Fruit fly (Drosophila melanogaster) whole organism, embryonic: ENCODE measurements around the gene CG32448.

Experiments
- Atf6 ChIP-seq: fragments of 200-800 bp; sonication (Bioruptor generic); IDR thresholded peaks from 2 replicates; pipeline ENCODE4 v1.3.6; 2022; ENCODE audit warnings: missing biosample characterization, missing genetic modification characterization
- CG10366 ChIP-seq: fragments of 200-800 bp; sonication (Bioruptor generic); IDR thresholded peaks from 2 replicates; pipeline ENCODE4 v1.3.6; 2022; ENCODE audit warnings: missing biosample characterization, missing genetic modification characterization
- CG10654 ChIP-seq: fragments of 200-800 bp; sonication (Bioruptor generic); optimal IDR thresholded peaks from 2 replicates; lab custom pipeline; 2016; ENCODE audit warnings: missing biosample characterization, missing genetic modification characterization
- CG11560 ChIP-seq: fragments of 200-800 bp; sonication (Bioruptor generic); IDR thresholded peaks from 3 replicates; pipeline ENCODE4 v1.3.6; 2022; ENCODE audit warnings: missing biosample characterization, missing genetic modification characterization
- CG13287 ChIP-seq: fragments of 200-800 bp; sonication (Bioruptor generic); IDR thresholded peaks from 2 replicates; pipeline ENCODE4 v1.3.6; 2022; ENCODE audit warnings: missing biosample characterization, missing genetic modification characterization; ENCODE audit not compliant: partially characterized antibody
- CG13894 ChIP-seq: fragments of 200-800 bp; sonication (Bioruptor generic); optimal IDR thresholded peaks from 3 replicates; lab custom pipeline; 2018; ENCODE audit warnings: missing biosample characterization, mild to moderate bottlenecking, missing genetic modification characterization, moderate library complexity
- CG1529 ChIP-seq: fragments of 200-800 bp; sonication (Bioruptor generic); optimal IDR thresholded peaks from 3 replicates; lab custom pipeline; 2018; ENCODE audit warnings: missing biosample characterization, missing genetic modification characterization
- CG2678 ChIP-seq: fragments of 200-800 bp; sonication (Bioruptor generic); optimal IDR thresholded peaks from 3 replicates; lab custom pipeline; 2019; ENCODE audit warnings: missing biosample characterization, mild to moderate bottlenecking, missing genetic modification characterization, moderate library complexity
- CG34376 ChIP-seq: fragments of 200-800 bp; sonication (Bioruptor generic); optimal IDR thresholded peaks from 2 replicates; lab custom pipeline; 2018; ENCODE audit warnings: missing biosample characterization, mild to moderate bottlenecking, missing genetic modification characterization
- CG6175 ChIP-seq: fragments of 200-800 bp; sonication (Bioruptor generic); IDR thresholded peaks from 3 replicates; pipeline ENCODE4 v1.3.6; 2022; ENCODE audit warnings: missing biosample characterization, missing genetic modification characterization
- CG6813 ChIP-seq: fragments of 200-800 bp; sonication (Bioruptor generic); optimal IDR thresholded peaks from 2 replicates; lab custom pipeline; 2017; ENCODE audit warnings: missing biosample characterization, missing genetic modification characterization, mild to moderate bottlenecking, moderate library complexity, missing genetic modification reagents
- CG7556 ChIP-seq: fragments of 200-800 bp; sonication (Bioruptor generic); optimal IDR thresholded peaks from 2 replicates; lab custom pipeline; 2017; ENCODE audit warnings: missing biosample characterization, mild to moderate bottlenecking, missing genetic modification characterization
- CG8388 ChIP-seq: fragments of 200-800 bp; sonication (Bioruptor generic); optimal IDR thresholded peaks from 2 replicates; lab custom pipeline; 2019; ENCODE audit warnings: missing biosample characterization, mild to moderate bottlenecking, missing genetic modification characterization, moderate library complexity
- ERR ChIP-seq: fragments of 200-800 bp; sonication (Bioruptor generic); optimal IDR thresholded peaks from 2 replicates; lab custom pipeline; 2016; ENCODE audit warnings: missing biosample characterization, missing genetic modification characterization
- Ets97D ChIP-seq: fragments of 200-800 bp; sonication (Bioruptor generic); optimal IDR thresholded peaks from 3 replicates; lab custom pipeline; 2016; ENCODE audit warnings: missing biosample characterization, missing genetic modification characterization
- Gug ChIP-seq: fragments of 200-800 bp; sonication (Bioruptor generic); IDR thresholded peaks from 4 replicates; pipeline ENCODE4 v1.3.6; 2022; ENCODE audit warnings: missing biosample characterization, missing genetic modification characterization
- HHEX ChIP-seq: fragments of 200-800 bp; sonication (Bioruptor generic); optimal IDR thresholded peaks from 3 replicates; lab custom pipeline; 2017; ENCODE audit warnings: missing biosample characterization, mild to moderate bottlenecking, missing genetic modification characterization, missing genetic modification reagents
- HLHmδ ChIP-seq: fragments of 200-800 bp; sonication (Bioruptor generic); optimal IDR thresholded peaks from 2 replicates; lab custom pipeline; 2018; ENCODE audit warnings: missing biosample characterization, mild to moderate bottlenecking, missing genetic modification characterization, moderate library complexity
- HmgD ChIP-seq: fragments of 200-800 bp; sonication (Bioruptor generic); optimal IDR thresholded peaks from 3 replicates; lab custom pipeline; 2016; ENCODE audit warnings: missing biosample characterization, missing genetic modification characterization
- Lhr ChIP-seq: fragments of 200-800 bp; sonication (Bioruptor generic); optimal IDR thresholded peaks from 3 replicates; lab custom pipeline; 2017; ENCODE audit warnings: mild to moderate bottlenecking, missing biosample characterization, missing genetic modification reagents, missing genetic modification characterization
- Lpt ChIP-seq: fragments of >200 bp; optimal IDR thresholded peaks from 2 replicates; lab custom pipeline; 2018; ENCODE audit warnings: missing biosample characterization, missing genetic modification characterization
- MTF-1 ChIP-seq: fragments of 200-800 bp; sonication (Bioruptor generic); optimal IDR thresholded peaks from 2 replicates; lab custom pipeline; 2018; ENCODE audit warnings: missing biosample characterization, mild to moderate bottlenecking, missing genetic modification characterization, borderline replicate concordance
- Myb ChIP-seq: fragments of 200-800 bp; sonication (Bioruptor generic); optimal IDR thresholded peaks from 2 replicates; lab custom pipeline; 2016; ENCODE audit warnings: missing biosample characterization, missing genetic modification characterization
- Optix ChIP-seq: fragments of 200-800 bp; sonication (Bioruptor generic); IDR thresholded peaks from 3 replicates; pipeline ENCODE4 v1.3.6; 2022; ENCODE audit warnings: missing biosample characterization, missing genetic modification characterization
- Tbp ChIP-seq: fragments of >200 bp; optimal IDR thresholded peaks from 2 replicates; lab custom pipeline; 2018; ENCODE audit warnings: missing biosample characterization, missing genetic modification characterization
- Xbp1 ChIP-seq: fragments of 200-800 bp; sonication (Bioruptor generic); optimal IDR thresholded peaks from 3 replicates; lab custom pipeline; 2016; ENCODE audit warnings: missing biosample characterization, mild to moderate bottlenecking, missing genetic modification characterization
- YL-1 ChIP-seq: fragments of 200-800 bp; sonication (Bioruptor generic); optimal IDR thresholded peaks from 3 replicates; lab custom pipeline; 2017; ENCODE audit warnings: missing biosample characterization, mild to moderate bottlenecking, missing genetic modification characterization
- bab2 ChIP-seq: fragments of 200-800 bp; sonication (Bioruptor generic); optimal IDR thresholded peaks from 2 replicates; lab custom pipeline; 2016; ENCODE audit warnings: missing biosample characterization, missing genetic modification characterization
- bcd ChIP-seq: fragments of 200-800 bp; sonication (Bioruptor generic); optimal IDR thresholded peaks from 2 replicates; lab custom pipeline; 2017; ENCODE audit warnings: missing biosample characterization, mild to moderate bottlenecking, missing genetic modification characterization
- crol ChIP-seq: fragments of 200-800 bp; sonication (Bioruptor generic); IDR thresholded peaks from 2 replicates; pipeline ENCODE4 v1.3.6; 2022; ENCODE audit warnings: missing biosample characterization, missing genetic modification characterization
- fd3F ChIP-seq: fragments of 200-800 bp; sonication (Bioruptor generic); optimal IDR thresholded peaks from 2 replicates; lab custom pipeline; 2018; ENCODE audit warnings: missing biosample characterization, mild to moderate bottlenecking, missing genetic modification characterization, moderate library complexity
- gfzf ChIP-seq: fragments of 200-800 bp; sonication (Bioruptor generic); optimal IDR thresholded peaks from 2 replicates; lab custom pipeline; 2016; ENCODE audit warnings: missing biosample characterization, mild to moderate bottlenecking, missing genetic modification characterization, moderate library complexity
- gt ChIP-seq: fragments of 200-800 bp; sonication (Bioruptor generic); IDR thresholded peaks from 2 replicates; pipeline ENCODE4 v1.3.6; 2022; ENCODE audit warnings: missing biosample characterization, missing genetic modification characterization
- hbn ChIP-seq: fragments of 200-800 bp; sonication (Bioruptor generic); IDR thresholded peaks from 2 replicates; pipeline ENCODE4 v1.3.6; 2022; ENCODE audit warnings: missing biosample characterization, missing genetic modification characterization; ENCODE audit not compliant: partially characterized antibody
- jing ChIP-seq: fragments of 200-800 bp; sonication (Bioruptor generic); optimal IDR thresholded peaks from 2 replicates; lab custom pipeline; 2018; ENCODE audit warnings: missing biosample characterization, mild to moderate bottlenecking, missing genetic modification characterization
- knrl ChIP-seq: fragments of 200-800 bp; sonication (Bioruptor generic); IDR thresholded peaks from 3 replicates; pipeline ENCODE4 v1.3.6; 2022; ENCODE audit warnings: missing biosample characterization, missing genetic modification characterization; ENCODE audit not compliant: partially characterized antibody
- lilli ChIP-seq: fragments of 200-800 bp; sonication (Bioruptor generic); optimal IDR thresholded peaks from 3 replicates; lab custom pipeline; 2016; ENCODE audit warnings: missing biosample characterization, missing genetic modification characterization
- nau ChIP-seq: fragments of 200-800 bp; sonication (Bioruptor generic); optimal IDR thresholded peaks from 3 replicates; lab custom pipeline; 2017; ENCODE audit warnings: missing biosample characterization, mild to moderate bottlenecking, missing genetic modification characterization, missing genetic modification reagents
- org-1 ChIP-seq: fragments of 200-800 bp; sonication (Bioruptor generic); optimal IDR thresholded peaks from 2 replicates; lab custom pipeline; 2017; ENCODE audit warnings: missing biosample characterization, missing genetic modification characterization
- phol ChIP-seq: fragments of 200-800 bp; sonication (Bioruptor generic); optimal IDR thresholded peaks from 3 replicates; lab custom pipeline; 2018; ENCODE audit warnings: missing biosample characterization, mild to moderate bottlenecking, missing genetic modification characterization, moderate library complexity
- pita ChIP-seq: fragments of 200-800 bp; sonication (Bioruptor generic); optimal IDR thresholded peaks from 2 replicates; lab custom pipeline; 2017; ENCODE audit warnings: missing biosample characterization, mild to moderate bottlenecking, missing genetic modification characterization
- pzg ChIP-seq: fragments of 200-800 bp; sonication (Bioruptor generic); optimal IDR thresholded peaks from 3 replicates; lab custom pipeline; 2018; ENCODE audit warnings: missing biosample characterization, mild to moderate bottlenecking, missing genetic modification characterization, moderate library complexity
- slbo ChIP-seq: fragments of 200-800 bp; sonication (Bioruptor generic); IDR thresholded peaks from 2 replicates; pipeline ENCODE4 v1.3.6; 2022; ENCODE audit warnings: missing biosample characterization, missing genetic modification characterization
- slou ChIP-seq: fragments of 200-800 bp; sonication (Bioruptor generic); optimal IDR thresholded peaks from 3 replicates; lab custom pipeline; 2016; ENCODE audit warnings: missing biosample characterization, missing genetic modification characterization
- sqz ChIP-seq: fragments of 200-800 bp; sonication (Bioruptor generic); optimal IDR thresholded peaks from 3 replicates; lab custom pipeline; 2018; ENCODE audit warnings: missing biosample characterization, mild to moderate bottlenecking, missing genetic modification characterization
- sr ChIP-seq: fragments of 200-800 bp; sonication (Bioruptor generic); IDR thresholded peaks from 3 replicates; pipeline ENCODE4 v1.3.6; 2022; ENCODE audit warnings: missing biosample characterization, missing genetic modification characterization
- tx ChIP-seq: fragments of 200-800 bp; sonication (Bioruptor generic); optimal IDR thresholded peaks from 2 replicates; lab custom pipeline; 2016; ENCODE audit warnings: missing biosample characterization, missing genetic modification characterization
- wdn ChIP-seq: fragments of 200-800 bp; sonication (Bioruptor generic); IDR thresholded peaks from 2 replicates; pipeline ENCODE4 v1.3.6; 2022; ENCODE audit warnings: missing biosample characterization, missing genetic modification characterization

CG32448 gene

DNA sequence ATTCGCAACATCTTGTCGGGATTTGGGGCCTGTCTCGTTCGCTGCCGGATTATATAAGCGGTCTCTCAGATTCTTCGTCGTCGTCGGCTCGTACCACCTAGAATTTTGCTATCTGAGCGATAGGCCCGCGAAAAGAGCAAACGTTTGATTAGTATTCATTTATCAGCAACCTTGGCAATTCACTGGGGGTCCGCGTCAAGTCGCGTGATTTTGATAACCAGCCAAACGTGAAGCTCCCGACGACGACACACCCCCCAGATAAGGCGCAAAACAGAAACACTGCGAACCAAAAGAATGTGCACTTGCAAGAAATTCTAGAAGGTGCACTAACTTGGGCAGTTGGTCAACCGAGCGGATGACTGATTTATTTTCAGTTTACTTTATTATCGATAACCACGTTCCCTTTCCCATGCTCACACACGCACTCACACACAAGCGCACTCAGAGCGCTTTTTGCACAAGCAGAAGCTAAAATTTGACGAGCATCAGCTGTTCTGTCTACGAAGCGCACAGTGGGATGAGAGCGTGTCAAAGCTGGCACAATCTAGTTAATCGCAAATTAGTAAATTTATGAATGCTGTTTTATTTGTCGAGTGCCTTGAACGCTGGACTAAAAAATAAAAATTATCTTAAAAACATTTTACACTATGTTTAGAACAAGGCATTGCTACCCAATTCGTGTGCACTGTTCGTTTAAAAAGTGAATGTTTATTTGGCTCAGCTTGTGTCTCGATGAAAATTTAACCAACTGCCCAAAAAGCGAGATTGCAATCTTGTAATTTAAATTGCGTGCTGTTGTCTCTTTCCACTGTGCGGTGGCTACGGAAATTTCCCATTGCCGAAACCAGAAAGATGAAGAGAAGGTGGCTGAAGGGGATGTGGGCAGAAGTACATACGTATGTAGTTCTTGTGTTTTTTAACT, 11.7 kb upstream of the CG32448 start:
- TF ChIP-seq HHEX (GFP tag; lab: Kevin White, UChicago) (peak; percentile 91), jing (GFP tag; lab: Kevin White, UChicago) (peak; percentile 86), nau (GFP tag; lab: Kevin White, UChicago) (peak; percentile 95), pzg (GFP tag; lab: Kevin White, UChicago) (peak; percentile 8), MTF-1 (peak; percentile 16), slbo (GFP tag; lab: Robert Waterston, UW) (peak; percentile 89), sr (peak; percentile 79; the same call in 2 of the 3 replicates), YL-1 (GFP tag; lab: Kevin White, UChicago) (peak; percentile 63), wdn (GFP tag; lab: Robert Waterston, UW) (peak; percentile 83), CG10654 (GFP tag; lab: Kevin White, UChicago) (peak; percentile 85), pita (GFP tag; lab: Kevin White, UChicago) (no peak), Optix (peak; percentile 88), HmgD (peak; percentile 76), org-1 (GFP tag; lab: Kevin White, UChicago) (peak; percentile 94), knrl (peak; percentile 49; the same call in 1 of the 3 replicates), Ets97D (peak; percentile 80), Atf6 (GFP tag; lab: Robert Waterston, UW) (peak; percentile 93), sqz (GFP tag; lab: Kevin White, UChicago) (no peak), Gug (GFP tag; lab: Robert Waterston, UW) (peak; percentile 87), CG8388 (GFP tag; lab: Kevin White, UChicago) (peak; percentile 90), CG2678 (tag; lab: Kevin White, UChicago) (peak; percentile 95), crol (GFP tag; lab: Robert Waterston, UW) (no peak), CG10366 (GFP tag; lab: Robert Waterston, UW) (peak; percentile 88), CG7556 (peak; percentile 97), fd3F (GFP tag; lab: Kevin White, UChicago) (peak; percentile 88), CG13894 (tag; lab: Kevin White, UChicago) (peak; percentile 75), Tbp (GFP tag; lab: Kevin White, UChicago) (no peak), ERR (GFP tag; lab: Kevin White, UChicago) (peak; percentile 68), tx (GFP tag; lab: Kevin White, UChicago) (peak; percentile 88), lilli (peak; percentile 95), CG1529 (GFP tag; lab: Kevin White, UChicago) (peak; percentile 90), gt (GFP tag; lab: Robert Waterston, UW) (peak; percentile 84), CG11560 (tag; lab: Robert Waterston, UW) (peak; percentile 86), Lpt (GFP tag; lab: Kevin White, UChicago) (no peak), Myb (GFP tag; lab: Kevin White, UChicago) (peak; percentile 72), Xbp1 (GFP tag; lab: Kevin White, UChicago) (peak; percentile 92), hbn (GFP tag; lab: Robert Waterston, UW) (no peak), phol (tag; lab: Kevin White, UChicago) (peak; percentile 93), HLHmδ (GFP tag; lab: Kevin White, UChicago) (no peak), CG13287 (GFP tag; lab: Robert Waterston, UW) (peak; percentile 49), bcd (GFP tag; lab: Kevin White, UChicago) (peak; percentile 94), CG6813 (GFP tag; lab: Kevin White, UChicago) (peak; percentile 93), bab2 (GFP tag; lab: Kevin White, UChicago) (peak; percentile 89), slou (peak; percentile 87), CG34376 (GFP tag; lab: Kevin White, UChicago) (peak; percentile 90), CG6175 (GFP tag; lab: Robert Waterston, UW) (peak; percentile 72), gfzf (GFP tag; lab: Kevin White, UChicago) (peak; percentile 4), Lhr (peak; percentile 63)
